Worm (Caenorhabditis elegans): Measurements from ENCODE around the gene nud-1.
A peak's percentile ranks its signal among the peaks of the same experiment; 100 is the strongest.

DNA sequence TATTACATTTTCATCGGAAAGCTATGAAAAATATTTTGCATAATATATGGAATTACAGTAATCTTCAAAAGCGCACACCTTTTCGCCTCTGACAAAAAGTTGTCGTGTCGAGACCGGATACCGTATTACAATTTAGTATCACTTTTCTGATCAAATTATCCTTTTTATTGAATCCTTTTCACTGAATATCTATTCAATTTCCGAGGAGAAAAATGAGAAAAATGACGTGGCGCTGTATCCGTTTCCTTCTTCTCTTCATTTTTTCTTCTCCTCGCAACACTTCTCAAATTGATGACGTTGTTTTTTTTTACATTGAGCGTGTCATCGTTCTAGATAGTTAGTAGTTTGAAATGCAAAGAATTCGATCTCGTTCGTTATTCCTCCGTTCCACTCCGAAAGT, 9.6 kb downstream of the nud-1 start:
- TF ChIP-seq blmp-1 (tag; optimal IDR thresholded peaks at IDR 0.05; ENCODE audit: insufficient read depth) (no peak), ztf-11 (tag; optimal IDR thresholded peaks at IDR 0.05) (no peak), alr-1 (tag; optimal IDR thresholded peaks at IDR 0.05) (no peak), unc-55 (GFP tag; optimal IDR thresholded peaks at IDR 0.05) (peak; percentile 4)

Data from whole organism, L2 larva.